Worm (Caenorhabditis elegans) whole organism, mixed stage, embryonic: ENCODE data around the gene gsnl-1.

Experiments used
- blmp-1 ChIP-seq: fragments of 150-350 bp; optimal IDR thresholded peaks from 2 replicates; lab custom pipeline; 2014; ENCODE audit warnings: missing biosample characterization, missing genetic modification characterization
- ces-1 ChIP-seq: fragments of 150-350 bp; optimal IDR thresholded peaks from 2 replicates; lab custom pipeline; 2014; ENCODE audit warnings: missing biosample characterization, missing genetic modification reagents, missing genetic modification characterization
- cnd-1 ChIP-seq: fragments of 200-800 bp; sonication (Bioruptor generic); optimal IDR thresholded peaks from 2 replicates; lab custom pipeline; 2018; ENCODE audit warnings: mild to moderate bottlenecking, missing genetic modification characterization, missing compliant biosample characterization
- elt-1 ChIP-seq: sonication (generic microtip); optimal IDR thresholded peaks from 2 replicates; lab custom pipeline; 2017; ENCODE audit warnings: missing genetic modification characterization, mild to moderate bottlenecking, missing compliant biosample characterization, antibody characterized with exemption, moderate library complexity, borderline replicate concordance; ENCODE audit not compliant: insufficient read depth
- elt-3 ChIP-seq: fragments of 150-350 bp; optimal IDR thresholded peaks from 2 replicates; lab custom pipeline; 2014; ENCODE audit warnings: missing biosample characterization, missing genetic modification characterization
- hlh-1 ChIP-seq: fragments of 150-350 bp; optimal IDR thresholded peaks from 2 replicates; lab custom pipeline; 2014; ENCODE audit warnings: missing biosample characterization, missing genetic modification reagents, missing genetic modification characterization
- nhr-237 ChIP-seq: fragments of 150-350 bp; optimal IDR thresholded peaks from 2 replicates; lab custom pipeline; 2014; ENCODE audit warnings: missing biosample characterization, missing genetic modification characterization
- nhr-28 ChIP-seq: fragments of 150-350 bp; optimal IDR thresholded peaks from 2 replicates; lab custom pipeline; 2014; ENCODE audit warnings: missing biosample characterization, missing genetic modification characterization
- sem-2 ChIP-seq: fragments of 200-800 bp; sonication (Bioruptor generic); optimal IDR thresholded peaks from 2 replicates; lab custom pipeline; 2018; ENCODE audit warnings: mild to moderate bottlenecking, missing genetic modification characterization, missing compliant biosample characterization
- snpc-4 ChIP-seq: fragments of 150-350 bp; optimal IDR thresholded peaks from 2 replicates; lab custom pipeline; 2014; ENCODE audit warnings: missing biosample characterization, missing genetic modification characterization
- tbx-8 ChIP-seq: fragments of 200-800 bp; sonication (Bioruptor generic); optimal IDR thresholded peaks from 2 replicates; lab custom pipeline; 2018; ENCODE audit warnings: mild to moderate bottlenecking, missing genetic modification characterization, moderate library complexity, missing compliant biosample characterization
- unc-39 ChIP-seq: fragments of 150-350 bp; optimal IDR thresholded peaks from 2 replicates; lab custom pipeline; 2014; ENCODE audit warnings: missing biosample characterization, missing genetic modification characterization
- unc-62 ChIP-seq: fragments of 150-350 bp; optimal IDR thresholded peaks from 2 replicates; lab custom pipeline; 2014; ENCODE audit warnings: missing biosample characterization, missing genetic modification reagents, missing genetic modification characterization

ce11 chrV:9536505-9536904 lies 39.7 kb downstream of the gsnl-1 start, which contains the start of gene C50F4.4:
- no peak for TF ChIP-seq sem-2 (GFP tag; lab: Kevin White, UChicago)
- TF ChIP-seq ces-1 (GFP tag; lab: Kevin White, UChicago), result no peak
- TF ChIP-seq snpc-4, result no peak
- no peak for TF ChIP-seq unc-62 (GFP tag; lab: Kevin White, UChicago)
- no peak for TF ChIP-seq elt-3
- TF ChIP-seq elt-1 (tag; lab: Kevin White, UChicago), result no peak
- TF ChIP-seq nhr-28, result no peak
- TF ChIP-seq nhr-237 (tag; lab: Kevin White, UChicago), result no peak
- no peak for TF ChIP-seq blmp-1 (tag; lab: Kevin White, UChicago)
- no peak for TF ChIP-seq unc-39 (tag; lab: Kevin White, UChicago)
- TF ChIP-seq hlh-1 (tag; lab: Kevin White, UChicago), result no peak
- TF ChIP-seq tbx-8 (GFP tag; lab: Kevin White, UChicago), result no peak
- TF ChIP-seq cnd-1 (tag; lab: Kevin White, UChicago), result no peak
